Worm (Caenorhabditis elegans) whole organism, early embryonic: ENCODE measurements around the gene twk-22.

Experiments used
- B0310.2 ChIP-seq: sonication (generic microtip); optimal IDR thresholded peaks from 2 replicates; lab custom pipeline; 2016; ENCODE audit warnings: mild to moderate bottlenecking, missing genetic modification characterization, missing compliant biosample characterization
- aly-1 ChIP-seq: sonication (generic microtip); optimal IDR thresholded peaks from 2 replicates; lab custom pipeline; 2016; ENCODE audit warnings: missing genetic modification characterization, missing compliant biosample characterization
- ama-1 ChIP-seq: fragments of 150-350 bp; optimal IDR thresholded peaks from 2 replicates; lab custom pipeline; 2014
- ceh-36 ChIP-seq: sonication (generic microtip); optimal IDR thresholded peaks from 2 replicates; lab custom pipeline; 2016; ENCODE audit warnings: missing genetic modification characterization, inconsistent platforms, missing compliant biosample characterization
- ets-7 ChIP-seq: sonication (generic microtip); optimal IDR thresholded peaks from 2 replicates; lab custom pipeline; 2016; ENCODE audit warnings: missing genotype, missing genetic modification characterization, missing compliant biosample characterization
- flt-1 ChIP-seq: fragments of 200-800 bp; sonication (Bioruptor generic); IDR thresholded peaks from 2 replicates; pipeline ENCODE4 v1.3.6; 2022; ENCODE audit warnings: missing genetic modification characterization, missing compliant biosample characterization
- hmbx-1 ChIP-seq: sonication (generic microtip); optimal IDR thresholded peaks from 2 replicates; lab custom pipeline; 2016; ENCODE audit warnings: mild to moderate bottlenecking, missing genetic modification characterization, missing compliant biosample characterization
- hmg-4 ChIP-seq: fragments of 200-800 bp; sonication (Bioruptor generic); optimal IDR thresholded peaks from 2 replicates; lab custom pipeline; 2018; ENCODE audit warnings: mild to moderate bottlenecking, missing genetic modification characterization, missing compliant biosample characterization
- pes-1 ChIP-seq: fragments of 200-800 bp; sonication (Bioruptor generic); IDR thresholded peaks from 2 replicates; pipeline ENCODE4 v1.3.6; 2022; ENCODE audit warnings: missing genetic modification reagents, missing genetic modification characterization, missing compliant biosample characterization
- scrt-1 ChIP-seq: fragments of 200-800 bp; sonication (Bioruptor generic); IDR thresholded peaks from 2 replicates; pipeline ENCODE4 v1.3.6; 2022; ENCODE audit warnings: missing genetic modification characterization, missing compliant biosample characterization
- sea-1 ChIP-seq: fragments of 200-800 bp; sonication (Bioruptor generic); conservative IDR thresholded peaks from 2 replicates; pipeline ENCODE4 v1.3.6; 2022; ENCODE audit warnings: missing genetic modification characterization, missing compliant biosample characterization

- TF ChIP-seq ama-1 (no peak), ceh-36 (tag; lab: Kevin White, UChicago) (no peak), scrt-1 (GFP tag; lab: Robert Waterston, UW) (no peak), ets-7 (tag; lab: Kevin White, UChicago) (no peak), flt-1 (no peak), hmbx-1 (tag; lab: Kevin White, UChicago) (no peak), sea-1 (no peak), aly-1 (tag; lab: Kevin White, UChicago) (no peak), hmg-4 (GFP tag; lab: Kevin White, UChicago) (no peak), pes-1 (GFP tag; lab: Robert Waterston, UW) (no peak), B0310.2 (tag; lab: Kevin White, UChicago) (no peak)
Observed at ce11 chrX:16327229-16327628, 21.0 kb downstream of the twk-22 start.
